Fruit fly (Drosophila melanogaster) whole organism: ENCODE measurements around the gene PolD3.
A peak's percentile ranks its signal among the peaks of the same experiment; 100 is the strongest.

ENCODE experiments used
- CG8478 ChIP-seq: fragments of >200 bp; optimal IDR thresholded peaks from 2 replicates; lab custom pipeline; 2018; ENCODE audit warnings: inconsistent platforms
- Dll ChIP-seq: fragments of >200 bp; optimal IDR thresholded peaks from 2 replicates; lab custom pipeline; 2017
- EcR ChIP-seq, 2 experiments: fragments of >200 bp; optimal IDR thresholded peaks; 2 replicates each; lab custom pipeline; 2017; ENCODE audit warnings: missing biosample characterization in 2 of 2, missing genetic modification characterization in 2 of 2, missing genetic modification reagents in 2 of 2
- pan ChIP-seq: fragments of >200 bp; optimal IDR thresholded peaks from 2 replicates; lab custom pipeline; 2017
- psq ChIP-seq: fragments of >200 bp; optimal IDR thresholded peaks from 2 replicates; lab custom pipeline; 2017
- usp ChIP-seq: fragments of >200 bp; optimal IDR thresholded peaks from 2 replicates; lab custom pipeline; 2017; ENCODE audit warnings: missing biosample characterization, missing genetic modification characterization, mixed read lengths

PolD3 gene

DNA sequence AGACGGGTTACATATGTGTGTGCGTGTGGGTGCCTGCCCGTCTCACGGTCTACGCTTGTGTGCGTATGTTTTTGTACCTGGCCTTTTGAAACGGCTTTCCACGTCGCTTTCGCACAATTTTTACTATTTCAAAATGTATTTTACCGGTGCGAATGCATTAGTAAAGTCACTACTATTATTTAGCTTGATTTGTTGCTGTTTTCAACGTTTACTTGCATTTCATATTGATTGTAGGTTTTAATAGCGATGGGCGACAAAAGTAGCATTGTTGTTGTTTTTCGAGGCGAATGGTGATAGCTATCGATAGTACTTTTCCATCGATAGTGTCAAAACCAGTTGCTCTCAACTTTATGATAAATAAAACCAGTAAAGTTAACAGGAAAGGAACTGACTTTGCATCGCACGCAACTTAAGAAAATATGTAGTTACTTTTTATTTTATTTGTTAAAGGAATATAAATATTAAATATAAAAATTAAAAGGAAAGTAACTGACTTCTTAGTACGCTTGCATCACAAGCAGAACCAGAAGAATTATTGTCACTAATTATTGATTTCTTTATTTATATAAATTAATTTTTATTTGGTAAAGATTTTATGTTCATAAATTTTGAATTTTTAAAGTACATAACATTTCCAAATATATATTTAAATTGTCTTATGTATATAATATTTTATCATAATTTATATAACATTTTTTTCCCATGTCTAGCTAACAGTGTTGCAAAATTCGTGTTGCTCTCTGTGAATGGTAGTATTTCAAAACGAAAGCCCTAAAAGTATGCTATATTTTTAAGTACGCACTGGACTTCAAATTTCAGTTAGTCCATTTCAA lies 15.9 kb upstream of the PolD3 start, which contains the start of gene Cul3:
Gene Cul3 (minus strand): TSS at position 268 of the 833 bp plus-strand sequence.
- TF ChIP-seq psq (lab: Kevin White, UChicago) (no peak), Dll (lab: Kevin White, UChicago) (no peak), pan (lab: Kevin White, UChicago) (no peak)

DNA sequence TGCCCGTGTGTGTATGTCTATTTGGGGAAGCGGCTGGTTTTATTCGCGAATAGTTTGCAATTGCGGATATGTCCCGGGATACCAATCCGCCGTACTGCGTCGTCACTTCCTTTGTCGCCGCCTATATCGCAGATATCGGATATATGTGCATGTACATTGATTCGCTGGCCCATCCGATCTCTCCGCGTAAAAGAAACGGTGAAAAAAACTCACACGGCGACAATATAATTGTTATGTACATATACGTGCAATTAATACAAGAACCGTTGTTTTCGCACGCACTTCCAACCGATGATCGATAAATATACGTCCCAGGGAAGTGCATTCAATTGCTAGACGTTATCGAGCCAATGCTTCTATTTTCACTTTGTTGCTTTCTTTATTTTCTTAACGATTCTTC lies 15.2 kb upstream of the PolD3 start:
- peak; percentile 44 for TF ChIP-seq CG8478 (lab: Kevin White, UChicago)
- TF ChIP-seq pan (lab: Kevin White, UChicago), result no peak
- TF ChIP-seq usp (GFP tag; lab: Kevin White, UChicago), result no peak

DNA sequence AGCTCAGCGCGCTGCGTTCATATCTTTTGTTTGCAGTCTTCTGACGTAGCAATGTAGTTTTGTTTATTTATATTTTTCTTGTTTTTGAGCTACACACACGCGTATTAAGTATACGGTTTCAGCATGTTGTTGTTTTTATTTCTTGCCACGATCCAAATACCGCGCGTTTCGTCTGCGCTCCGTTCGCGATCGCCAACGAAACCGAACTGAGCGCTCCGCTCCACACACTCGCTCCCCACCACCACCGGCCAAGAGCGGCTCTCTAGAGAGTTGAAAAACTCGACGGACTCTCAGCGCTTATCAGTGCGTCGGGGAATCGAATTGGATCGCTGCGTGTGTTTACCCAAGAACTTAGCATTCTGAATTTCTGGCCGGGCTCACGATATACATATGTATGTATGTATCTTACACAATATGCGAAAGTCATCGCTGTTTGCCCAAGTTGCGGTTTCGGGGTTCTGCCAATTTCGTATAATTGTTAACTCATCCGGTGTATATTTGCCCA lies 8.4 kb upstream of the PolD3 start, which contains the start of gene yuri:
Gene yuri (minus strand): TSS at position 210 of the 505 bp plus-strand sequence.
- TF ChIP-seq Dll (lab: Kevin White, UChicago), result peak; percentile 97
- TF ChIP-seq psq (lab: Kevin White, UChicago), result no peak
- no peak for TF ChIP-seq pan (lab: Kevin White, UChicago)

- TF ChIP-seq Dll (lab: Kevin White, UChicago), result no peak
- no peak for TF ChIP-seq pan (lab: Kevin White, UChicago)
- no peak for TF ChIP-seq psq (lab: Kevin White, UChicago)
- TF ChIP-seq EcR (GFP tag; optimal IDR thresholded peaks at IDR 0.05; lab: Kevin White, UChicago), result no peak
- no peak for TF ChIP-seq CG8478 (lab: Kevin White, UChicago)
- TF ChIP-seq usp (GFP tag; lab: Kevin White, UChicago), result no peak
Measured at dm6 chr2L:15254229-15254861, 1.8 kb downstream of the PolD3 start.

DNA sequence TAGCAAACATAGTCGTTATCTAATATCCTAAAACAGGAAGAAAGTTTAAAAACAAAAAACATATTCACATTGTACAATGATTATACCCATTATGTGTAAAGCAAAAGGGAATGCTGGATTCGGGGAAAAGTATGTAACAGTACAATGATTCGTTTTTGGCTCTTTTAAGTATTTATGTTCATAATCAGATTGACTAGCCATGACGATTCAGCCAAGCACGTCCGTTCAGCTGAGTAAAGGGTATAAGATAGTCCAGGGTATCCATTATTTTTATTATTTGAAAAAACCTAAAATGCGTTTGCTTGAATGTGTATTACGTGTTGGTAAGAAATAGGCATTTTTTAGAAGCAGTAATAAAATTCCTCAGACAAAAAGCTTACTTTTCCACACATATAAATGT lies 6.4 kb downstream of the PolD3 start:
- TF ChIP-seq CG8478 (lab: Kevin White, UChicago), result no peak
- no peak for TF ChIP-seq pan (lab: Kevin White, UChicago)
- no peak for TF ChIP-seq EcR (GFP tag; optimal IDR thresholded peaks at IDR 0.05; lab: Kevin White, UChicago)
- no peak for TF ChIP-seq psq (lab: Kevin White, UChicago)
- no peak for TF ChIP-seq usp (GFP tag; lab: Kevin White, UChicago)
- TF ChIP-seq Dll (lab: Kevin White, UChicago), result no peak

dm6 chr2L:15249006-15249513 lies 7.0 kb downstream of the PolD3 start:
- TF ChIP-seq psq (lab: Kevin White, UChicago) (no peak), pan (lab: Kevin White, UChicago) (no peak), Dll (lab: Kevin White, UChicago) (no peak), CG8478 (lab: Kevin White, UChicago) (no peak), usp (GFP tag; lab: Kevin White, UChicago) (no peak), EcR (GFP tag; optimal IDR thresholded peaks at IDR 0.05; lab: Kevin White, UChicago) (no peak)

- TF ChIP-seq psq (lab: Kevin White, UChicago) (no peak), usp (GFP tag; lab: Kevin White, UChicago) (no peak), Dll (lab: Kevin White, UChicago) (no peak), CG8478 (lab: Kevin White, UChicago) (no peak), pan (lab: Kevin White, UChicago) (no peak), EcR (GFP tag; optimal IDR thresholded peaks at IDR 0.05; lab: Kevin White, UChicago) (no peak)
Measured at dm6 chr2L:15248163-15249005, 7.7 kb downstream of the PolD3 start, which contains the start of gene dao. Gene dao, plus strand, starts transcription at chr2L:15248879.

DNA sequence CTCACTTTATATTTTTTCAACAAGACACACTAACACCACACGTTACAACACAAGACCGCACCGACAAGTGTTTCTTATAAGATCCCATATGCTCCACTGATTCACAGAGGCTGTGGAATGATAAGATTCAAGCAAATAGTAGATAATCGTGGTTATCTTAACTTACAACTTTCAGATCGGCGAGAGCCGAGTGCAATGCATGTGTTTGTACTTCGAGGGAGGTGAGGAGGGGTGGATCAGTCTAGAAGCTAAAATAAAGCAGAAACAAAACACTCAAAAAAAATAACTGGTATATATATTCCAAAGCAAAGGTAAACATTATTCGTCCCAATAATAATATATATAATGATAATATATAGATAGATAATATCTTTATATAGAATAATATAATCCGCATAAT lies 8.5 kb downstream of the PolD3 start, which contains the start of gene ZnT35C:
Gene ZnT35C (minus strand): TSS at position 101 of the 400 bp plus-strand sequence.
- TF ChIP-seq EcR (GFP tag; optimal IDR thresholded peaks at IDR 0.05; lab: Kevin White, UChicago) (no peak), Dll (lab: Kevin White, UChicago) (no peak), usp (GFP tag; lab: Kevin White, UChicago) (no peak), CG8478 (lab: Kevin White, UChicago) (no peak), pan (lab: Kevin White, UChicago) (no peak), psq (lab: Kevin White, UChicago) (no peak)

dm6 chr2L:15244708-15245107 lies 11.4 kb downstream of the PolD3 start:
- no peak for TF ChIP-seq psq (lab: Kevin White, UChicago)
- TF ChIP-seq usp (GFP tag; lab: Kevin White, UChicago), result no peak
- no peak for TF ChIP-seq EcR (GFP tag; optimal IDR thresholded peaks at IDR 0.05; lab: Kevin White, UChicago)
- no peak for TF ChIP-seq Dll (lab: Kevin White, UChicago)
- TF ChIP-seq pan (lab: Kevin White, UChicago), result no peak
- TF ChIP-seq CG8478 (lab: Kevin White, UChicago), result no peak

- TF ChIP-seq EcR (GFP tag; optimal IDR thresholded peaks at IDR 0.05; lab: Kevin White, UChicago) (peak in 1 of 2 experiments; percentile 69), psq (lab: Kevin White, UChicago) (no peak)
Measured at dm6 chr2L:15243413-15243812, 12.7 kb downstream of the PolD3 start.
